Worm (Caenorhabditis elegans): ENCODE results near the gene C47D12.2.

DNA sequence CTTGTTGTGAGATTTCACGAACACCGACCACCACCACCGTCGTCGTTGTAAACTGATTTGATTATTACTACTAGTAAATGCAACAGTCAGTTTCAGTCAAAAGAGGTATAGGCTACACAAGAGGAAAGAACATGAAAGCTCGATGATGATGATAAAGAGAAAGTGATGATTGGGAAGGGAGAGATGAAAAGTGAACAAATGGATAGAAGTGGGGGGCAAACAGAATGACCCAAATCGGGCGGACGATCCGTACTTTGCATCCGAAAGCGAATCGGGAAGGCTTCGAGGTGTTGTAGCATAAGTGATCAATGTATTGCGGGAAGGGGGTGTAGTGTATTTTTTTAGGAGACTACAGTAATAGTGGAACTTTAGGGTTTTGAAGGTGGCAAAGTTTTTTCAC, 34.7 kb downstream of the C47D12.2 start:
- TF ChIP-seq tra-4 (tag; optimal IDR thresholded peaks at IDR 0.05) = no peak
- TF ChIP-seq pes-1 (GFP tag; IDR thresholded peaks at IDR 0.05) = no peak
